Fruit fly (Drosophila melanogaster) whole organism, embryonic: ENCODE results near the gene CG12661.

Experiments used
- Ada2b ChIP-seq: fragments of 200-800 bp; sonication (Bioruptor generic); IDR thresholded peaks from 2 replicates; pipeline ENCODE4 v1.3.6; 2022; ENCODE audit warnings: missing biosample characterization, missing genetic modification characterization
- Antp ChIP-seq: fragments of 200-800 bp; sonication (Bioruptor generic); optimal IDR thresholded peaks from 3 replicates; lab custom pipeline; 2016; ENCODE audit warnings: missing biosample characterization, missing genetic modification characterization
- CG10979 ChIP-seq: fragments of 200-800 bp; sonication (Bioruptor generic); optimal IDR thresholded peaks from 2 replicates; lab custom pipeline; 2018; ENCODE audit warnings: missing biosample characterization, mild to moderate bottlenecking, missing genetic modification characterization, moderate library complexity
- CG11247 ChIP-seq: fragments of 200-800 bp; sonication (Bioruptor generic); IDR thresholded peaks from 2 replicates; pipeline ENCODE4 v1.3.6; 2022; ENCODE audit warnings: missing biosample characterization, missing genetic modification characterization
- CG11398 ChIP-seq: fragments of 200-800 bp; sonication (Bioruptor generic); optimal IDR thresholded peaks from 2 replicates; lab custom pipeline; 2016; ENCODE audit warnings: missing biosample characterization, missing genetic modification characterization
- CG13123 ChIP-seq: fragments of 200-800 bp; sonication (Bioruptor generic); optimal IDR thresholded peaks from 2 replicates; lab custom pipeline; 2016; ENCODE audit warnings: missing biosample characterization, missing genetic modification characterization
- CG15601 ChIP-seq: fragments of 200-800 bp; sonication (Bioruptor generic); optimal IDR thresholded peaks from 3 replicates; lab custom pipeline; 2019; ENCODE audit warnings: missing biosample characterization, mild to moderate bottlenecking, missing genetic modification characterization, moderate library complexity
- CG1647 ChIP-seq: fragments of 200-800 bp; sonication (Bioruptor generic); optimal IDR thresholded peaks from 3 replicates; lab custom pipeline; 2016; ENCODE audit warnings: missing biosample characterization, missing genetic modification characterization
- CG17359 ChIP-seq: fragments of 200-800 bp; sonication (Bioruptor generic); optimal IDR thresholded peaks from 3 replicates; lab custom pipeline; 2018; ENCODE audit warnings: missing biosample characterization, mild to moderate bottlenecking, missing genetic modification characterization, moderate library complexity
- CG17361 ChIP-seq: fragments of 200-800 bp; sonication (Bioruptor generic); IDR thresholded peaks from 3 replicates; pipeline ENCODE4 v1.3.6; 2022; ENCODE audit warnings: missing biosample characterization, missing genetic modification characterization
- CG17912 ChIP-seq: fragments of 200-800 bp; sonication (Bioruptor generic); optimal IDR thresholded peaks from 2 replicates; lab custom pipeline; 2018; ENCODE audit warnings: missing biosample characterization, mild to moderate bottlenecking, missing genetic modification characterization
- CG2712 ChIP-seq: fragments of 200-800 bp; optimal IDR thresholded peaks from 3 replicates; lab custom pipeline; 2019; ENCODE audit warnings: missing biosample characterization, mild to moderate bottlenecking, missing genetic modification characterization, moderate library complexity
- CG34376 ChIP-seq: fragments of 200-800 bp; sonication (Bioruptor generic); optimal IDR thresholded peaks from 2 replicates; lab custom pipeline; 2018; ENCODE audit warnings: missing biosample characterization, mild to moderate bottlenecking, missing genetic modification characterization
- CG8388 ChIP-seq: fragments of 200-800 bp; sonication (Bioruptor generic); optimal IDR thresholded peaks from 2 replicates; lab custom pipeline; 2019; ENCODE audit warnings: missing biosample characterization, mild to moderate bottlenecking, missing genetic modification characterization, moderate library complexity
- CG9215 ChIP-seq: fragments of 200-800 bp; sonication (Bioruptor generic); IDR thresholded peaks from 2 replicates; pipeline ENCODE4 v1.3.6; 2022; ENCODE audit warnings: missing biosample characterization, missing genetic modification characterization
- CG9932 ChIP-seq: fragments of 200-800 bp; sonication (Bioruptor generic); IDR thresholded peaks from 2 replicates; pipeline ENCODE4 v1.3.6; 2022; ENCODE audit warnings: missing biosample characterization, missing genetic modification characterization
- CoRest ChIP-seq: fragments of 200-800 bp; sonication (Bioruptor generic); optimal IDR thresholded peaks from 3 replicates; lab custom pipeline; 2018; ENCODE audit warnings: missing biosample characterization, mild to moderate bottlenecking, missing genetic modification characterization, moderate library complexity
- Fer2 ChIP-seq: fragments of 200-800 bp; sonication (Bioruptor generic); optimal IDR thresholded peaks from 2 replicates; lab custom pipeline; 2018; ENCODE audit warnings: missing biosample characterization, mild to moderate bottlenecking, missing genetic modification characterization, moderate library complexity
- HmgZ ChIP-seq: fragments of 200-800 bp; sonication (Bioruptor generic); optimal IDR thresholded peaks from 2 replicates; lab custom pipeline; 2018; ENCODE audit warnings: missing biosample characterization, mild to moderate bottlenecking, missing genetic modification characterization
- Hsf ChIP-seq: fragments of 200-800 bp; sonication (Bioruptor generic); optimal IDR thresholded peaks from 3 replicates; lab custom pipeline; 2016; ENCODE audit warnings: missing biosample characterization, missing genetic modification characterization
- NC2β ChIP-seq: fragments of 200-800 bp; sonication (Bioruptor generic); optimal IDR thresholded peaks from 2 replicates; lab custom pipeline; 2016; ENCODE audit warnings: missing biosample characterization, missing genetic modification characterization
- Poxn ChIP-seq: fragments of 200-800 bp; sonication (Bioruptor generic); IDR thresholded peaks from 2 replicates; pipeline ENCODE4 v1.3.6; 2022; ENCODE audit warnings: missing biosample characterization, missing genetic modification characterization
- Rfx ChIP-seq: fragments of 200-800 bp; sonication (Bioruptor generic); IDR thresholded peaks from 2 replicates; pipeline ENCODE4 v1.3.6; 2022; ENCODE audit warnings: missing biosample characterization, missing genetic modification characterization
- Trl ChIP-seq, 3 experiments: fragments of >200 bp in 2 of 3; fragments of 200-800 bp in 1 of 3; sonication (Bioruptor generic) in 1 of 3; optimal IDR thresholded peaks; 2 replicates in 1 of 3; 3 replicates in 2 of 3; lab custom pipeline; 2016 to 2017; ENCODE audit warnings: missing biosample characterization in 1 of 3, missing genetic modification characterization in 1 of 3
- Usf ChIP-seq: fragments of 200-800 bp; sonication (Bioruptor generic); optimal IDR thresholded peaks from 2 replicates; lab custom pipeline; 2017; ENCODE audit warnings: missing genotype, missing biosample characterization, missing genetic modification characterization
- Xbp1 ChIP-seq: fragments of 200-800 bp; sonication (Bioruptor generic); optimal IDR thresholded peaks from 3 replicates; lab custom pipeline; 2016; ENCODE audit warnings: missing biosample characterization, mild to moderate bottlenecking, missing genetic modification characterization
- YL-1 ChIP-seq: fragments of 200-800 bp; sonication (Bioruptor generic); optimal IDR thresholded peaks from 3 replicates; lab custom pipeline; 2017; ENCODE audit warnings: missing biosample characterization, mild to moderate bottlenecking, missing genetic modification characterization
- al ChIP-seq: fragments of 200-800 bp; sonication (Bioruptor generic); IDR thresholded peaks from 2 replicates; pipeline ENCODE4 v1.3.6; 2022; ENCODE audit warnings: missing biosample characterization, missing genetic modification characterization
- az2 ChIP-seq: fragments of 200-800 bp; sonication (Bioruptor generic); optimal IDR thresholded peaks from 3 replicates; lab custom pipeline; 2016; ENCODE audit warnings: missing biosample characterization, missing genetic modification characterization
- bowl ChIP-seq: fragments of 200-800 bp; sonication (Bioruptor generic); IDR thresholded peaks from 2 replicates; pipeline ENCODE4 v1.3.6; 2022; ENCODE audit warnings: missing biosample characterization, missing genetic modification characterization
- bsh ChIP-seq, 2 experiments: fragments of 200-800 bp; sonication (Bioruptor generic); optimal IDR thresholded peaks; 2 replicates each; lab custom pipeline; 2017 to 2018; ENCODE audit warnings: mild to moderate bottlenecking in 2 of 2, missing biosample characterization in 2 of 2, missing genetic modification characterization in 2 of 2, moderate library complexity in 1 of 2
- crc ChIP-seq: fragments of 200-800 bp; sonication (Bioruptor generic); optimal IDR thresholded peaks from 2 replicates; lab custom pipeline; 2016; ENCODE audit warnings: missing biosample characterization, missing genetic modification characterization
- dmrt11E ChIP-seq: fragments of 200-800 bp; sonication (Bioruptor generic); optimal IDR thresholded peaks from 3 replicates; lab custom pipeline; 2018; ENCODE audit warnings: missing biosample characterization, mild to moderate bottlenecking, missing genetic modification characterization, moderate library complexity
- emc ChIP-seq: fragments of 200-800 bp; sonication (Bioruptor generic); optimal IDR thresholded peaks from 2 replicates; lab custom pipeline; 2016; ENCODE audit warnings: missing biosample characterization, missing genetic modification characterization
- eve ChIP-seq, 2 experiments: fragments of >200 bp; optimal IDR thresholded peaks; 2 replicates each; lab custom pipeline; 2017; ENCODE audit warnings: missing biosample characterization in 2 of 2, missing genetic modification characterization in 2 of 2
- fd102C ChIP-seq: fragments of 200-800 bp; sonication (Bioruptor generic); optimal IDR thresholded peaks from 2 replicates; lab custom pipeline; 2018; ENCODE audit warnings: missing biosample characterization, mild to moderate bottlenecking, missing genetic modification characterization, moderate library complexity
- fd96Cb ChIP-seq: fragments of 200-800 bp; sonication (Bioruptor generic); optimal IDR thresholded peaks from 2 replicates; lab custom pipeline; 2018; ENCODE audit warnings: missing biosample characterization, mild to moderate bottlenecking, missing genetic modification characterization, moderate library complexity
- ind ChIP-seq: fragments of 200-800 bp; sonication (Bioruptor generic); optimal IDR thresholded peaks from 3 replicates; lab custom pipeline; 2016; ENCODE audit warnings: missing biosample characterization, missing genetic modification characterization
- kni ChIP-seq: fragments of 200-800 bp; sonication (Bioruptor generic); optimal IDR thresholded peaks from 3 replicates; lab custom pipeline; 2017; ENCODE audit warnings: mild to moderate bottlenecking, missing biosample characterization, missing genetic modification reagents, missing genetic modification characterization
- lbe ChIP-seq: fragments of 200-800 bp; sonication (Bioruptor generic); optimal IDR thresholded peaks from 2 replicates; lab custom pipeline; 2016; ENCODE audit warnings: missing biosample characterization, mild to moderate bottlenecking, missing genetic modification characterization
- lmd ChIP-seq: fragments of 200-800 bp; sonication (Bioruptor generic); IDR thresholded peaks from 2 replicates; pipeline ENCODE4 v1.3.6; 2022; ENCODE audit warnings: missing biosample characterization, missing genetic modification characterization
- nau ChIP-seq: fragments of 200-800 bp; sonication (Bioruptor generic); optimal IDR thresholded peaks from 3 replicates; lab custom pipeline; 2017; ENCODE audit warnings: missing biosample characterization, mild to moderate bottlenecking, missing genetic modification characterization, missing genetic modification reagents
- odd ChIP-seq: fragments of 200-800 bp; sonication (Bioruptor generic); optimal IDR thresholded peaks from 2 replicates; lab custom pipeline; 2017; ENCODE audit warnings: missing biosample characterization, mild to moderate bottlenecking, missing genetic modification characterization
- org-1 ChIP-seq: fragments of 200-800 bp; sonication (Bioruptor generic); optimal IDR thresholded peaks from 2 replicates; lab custom pipeline; 2017; ENCODE audit warnings: missing biosample characterization, missing genetic modification characterization
- sd ChIP-seq: fragments of 200-800 bp; sonication (Bioruptor generic); optimal IDR thresholded peaks from 3 replicates; lab custom pipeline; 2018; ENCODE audit warnings: missing biosample characterization, mild to moderate bottlenecking, missing genetic modification characterization, moderate library complexity
- sens ChIP-seq: fragments of 200-800 bp; sonication (Bioruptor generic); peaks from one replicate; lab custom pipeline; 2016; ENCODE audit warnings: missing biosample characterization, missing genetic modification characterization
- so ChIP-seq: fragments of 200-800 bp; sonication (Bioruptor generic); IDR thresholded peaks from 3 replicates; pipeline ENCODE4 v1.3.6; 2022; ENCODE audit warnings: missing biosample characterization, missing genetic modification characterization
- sug ChIP-seq: fragments of 200-800 bp; optimal IDR thresholded peaks from 2 replicates; lab custom pipeline; 2019; ENCODE audit warnings: missing biosample characterization, mild to moderate bottlenecking, missing genetic modification characterization, moderate library complexity
- z ChIP-seq: fragments of 200-800 bp; sonication (Bioruptor generic); IDR thresholded peaks from 3 replicates; pipeline ENCODE4 v1.3.6; 2022; ENCODE audit warnings: missing biosample characterization, missing genetic modification characterization

CG12661 gene

dm6 chrX:8896845-8897775 lies 26.4 kb downstream of the CG12661 start (continued):
- TF ChIP-seq lmd (GFP tag; lab: Robert Waterston, UW): no peak
- no peak for TF ChIP-seq YL-1
- no peak for TF ChIP-seq HmgZ (tag; lab: Kevin White, UChicago)
- no peak for TF ChIP-seq bowl (GFP tag; lab: Robert Waterston, UW)
- TF ChIP-seq sug (tag; lab: Kevin White, UChicago): no peak
- TF ChIP-seq CG1647 (GFP tag; lab: Kevin White, UChicago): no peak
- TF ChIP-seq lbe: peak; percentile 14
- no peak for TF ChIP-seq CG11247 (GFP tag; lab: Robert Waterston, UW)
- no peak for TF ChIP-seq Antp (GFP tag; lab: Kevin White, UChicago)
- TF ChIP-seq Usf: no peak
- TF ChIP-seq crc (GFP tag; lab: Kevin White, UChicago): no peak
- TF ChIP-seq fd102C (GFP tag; lab: Kevin White, UChicago): no peak
- peak; percentile 46 for TF ChIP-seq kni (GFP tag; lab: Kevin White, UChicago)
- no peak for TF ChIP-seq Hsf (GFP tag; lab: Kevin White, UChicago)
- TF ChIP-seq CG15601: peak; percentile 14
- no peak for TF ChIP-seq nau (GFP tag; lab: Kevin White, UChicago)
- no peak for TF ChIP-seq odd (GFP tag; lab: Kevin White, UChicago)
- TF ChIP-seq CG13123 (GFP tag; lab: Kevin White, UChicago): no peak
- no peak for TF ChIP-seq sd (tag; lab: Kevin White, UChicago)
- TF ChIP-seq NC2β (GFP tag; lab: Kevin White, UChicago): no peak
- TF ChIP-seq CG17912: no peak
- no peak for TF ChIP-seq org-1 (GFP tag; lab: Kevin White, UChicago)
- peak; percentile 3 for TF ChIP-seq az2 (GFP tag; lab: Kevin White, UChicago)
- peak; percentile 31; the same call in 1 of the 2 replicates for TF ChIP-seq CG9215
- no peak for TF ChIP-seq Ada2b
- TF ChIP-seq Xbp1 (GFP tag; lab: Kevin White, UChicago): no peak
- TF ChIP-seq CG11398 (GFP tag; lab: Kevin White, UChicago): no peak
- TF ChIP-seq CG17361: no peak
- no peak for TF ChIP-seq Fer2
- TF ChIP-seq CoRest (tag; lab: Kevin White, UChicago): peak; percentile 7
- no peak for TF ChIP-seq CG34376 (GFP tag; lab: Kevin White, UChicago)
- peak; percentile 4 for TF ChIP-seq dmrt11E (tag; lab: Kevin White, UChicago)
- 0 out of 2 replicates have a peak, but pooled peaks have one; percentile 20 for TF ChIP-seq Rfx (GFP tag; lab: Robert Waterston, UW)
- peak in 1 of 2 experiments; percentile 17 for TF ChIP-seq bsh (GFP tag; optimal IDR thresholded peaks at IDR 0.05; lab: Kevin White, UChicago)
- peak; percentile 16 for TF ChIP-seq CG10979
- no peak for TF ChIP-seq ind
- TF ChIP-seq CG8388 (GFP tag; lab: Kevin White, UChicago): no peak
- TF ChIP-seq CG9932 (GFP tag; lab: Robert Waterston, UW): peak; percentile 60
- TF ChIP-seq Poxn (GFP tag; lab: Robert Waterston, UW): no peak
- peak; percentile 45 for TF ChIP-seq CG2712 (tag; lab: Kevin White, UChicago)
- peak; percentile 62 for TF ChIP-seq sens (GFP tag; lab: Kevin White, UChicago)
- no peak for TF ChIP-seq emc (GFP tag; lab: Kevin White, UChicago)
- TF ChIP-seq z (GFP tag; lab: Robert Waterston, UW): no peak
- no peak for TF ChIP-seq Trl (optimal IDR thresholded peaks at IDR 0.05; lab: Kevin White, UChicago)
- TF ChIP-seq Trl (GFP tag; optimal IDR thresholded peaks at IDR 0.05; lab: Kevin White, UChicago): no peak
- peak; percentile 16 for TF ChIP-seq fd96Cb (tag; lab: Kevin White, UChicago)
- TF ChIP-seq al (GFP tag; lab: Robert Waterston, UW): 0 out of 2 replicates have a peak, but pooled peaks have one; percentile 21
- TF ChIP-seq CG17359 (tag; lab: Kevin White, UChicago): no peak
- no peak for TF ChIP-seq eve (GFP tag; optimal IDR thresholded peaks at IDR 0.05; lab: Kevin White, UChicago)
- no peak for TF ChIP-seq so
